Worm (Caenorhabditis elegans): ENCODE measurements around the gene ceh-90.
A peak's percentile ranks its signal among the peaks of the same experiment; 100 is the strongest.

The ceh-90 gene

ce11 chrX:14134883-14135282 is 21.9 kb downstream of the ceh-90 start:
- TF ChIP-seq F39B2.1 (GFP tag; IDR thresholded peaks at IDR 0.05) = no peak
- TF ChIP-seq snpc-1.1 (tag; optimal IDR thresholded peaks at IDR 0.05; ENCODE audit: insufficient read depth) = no peak
- no peak for TF ChIP-seq B0019.2 (GFP tag; conservative IDR thresholded peaks at IDR 0.05)
- TF ChIP-seq fkh-3 (tag; optimal IDR thresholded peaks at IDR 0.05) = no peak
- peak; percentile 62 for TF ChIP-seq dox-1 (GFP tag; IDR thresholded peaks at IDR 0.05)
- no peak for TF ChIP-seq athp-1 (tag; optimal IDR thresholded peaks at IDR 0.05)
- no peak for TF ChIP-seq snpc-4 (GFP tag; optimal IDR thresholded peaks at IDR 0.05)
- TF ChIP-seq snpc-4 (tag; optimal IDR thresholded peaks at IDR 0.05) = peak in 2 of 4 experiments; percentile 12 to 57
- no peak for TF ChIP-seq unc-62 (GFP tag; optimal IDR thresholded peaks at IDR 0.05)
- 0 out of 2 replicates have a peak, but pooled peaks have one; percentile 50 for TF ChIP-seq attf-6 (GFP tag; IDR thresholded peaks at IDR 0.05)
- no peak for TF ChIP-seq F55B11.4 (tag; optimal IDR thresholded peaks at IDR 0.05; ENCODE audit: borderline replicate concordance, insufficient read depth)
- peak; percentile 7 for TF ChIP-seq snpc-3.4 (tag; optimal IDR thresholded peaks at IDR 0.05)
- TF ChIP-seq attf-3 (GFP tag; conservative IDR thresholded peaks at IDR 0.05) = no peak
- TF ChIP-seq rcor-1 (GFP tag; IDR thresholded peaks at IDR 0.05) = peak; percentile 22; the same call in 1 of the 2 replicates
- no peak for TF ChIP-seq hsf-1 (GFP tag; IDR thresholded peaks at IDR 0.05)
- TF ChIP-seq egl-18 (GFP tag; IDR thresholded peaks at IDR 0.05) = no peak
- no peak for TF ChIP-seq F37B4.10 (GFP tag; IDR thresholded peaks at IDR 0.05)
- no peak for TF ChIP-seq nhr-179 (tag; optimal IDR thresholded peaks at IDR 0.05)
- no peak for TF ChIP-seq ekl-4 (GFP tag; IDR thresholded peaks at IDR 0.05)
- TF ChIP-seq ztf-25 (GFP tag; IDR thresholded peaks at IDR 0.05) = 0 out of 2 replicates have a peak, but pooled peaks have one; percentile 37
- peak; percentile 56 for TF ChIP-seq F23B12.7 (tag; optimal IDR thresholded peaks at IDR 0.05; ENCODE audit: insufficient read depth)
- no peak for TF ChIP-seq lsy-27 (tag; optimal IDR thresholded peaks at IDR 0.05; ENCODE audit: borderline replicate concordance, insufficient read depth)
- TF ChIP-seq repo-1 (tag; optimal IDR thresholded peaks at IDR 0.05) = no peak
- TF ChIP-seq sdz-38 (tag; optimal IDR thresholded peaks at IDR 0.05) = no peak
- TF ChIP-seq attf-5 (GFP tag; optimal IDR thresholded peaks at IDR 0.05) = no peak
- TF ChIP-seq ztf-18 (tag; optimal IDR thresholded peaks at IDR 0.05) = no peak
- TF ChIP-seq let-526 (GFP tag; IDR thresholded peaks at IDR 0.05) = no peak
- no peak for TF ChIP-seq cebp-1 (GFP tag; IDR thresholded peaks at IDR 0.05)
- no peak for TF ChIP-seq cebp-1 (tag; optimal IDR thresholded peaks at IDR 0.05)
- TF ChIP-seq pha-4 (tag; optimal IDR thresholded peaks at IDR 0.05) = no peak
- peak; percentile 81 for TF ChIP-seq lin-26 (GFP tag; IDR thresholded peaks at IDR 0.05)
- no peak for TF ChIP-seq dpl-1 (GFP tag; optimal IDR thresholded peaks at IDR 0.05)
- TF ChIP-seq cebp-2 (GFP tag; IDR thresholded peaks at IDR 0.05) = no peak
- TF ChIP-seq lin-40 (tag; optimal IDR thresholded peaks at IDR 0.05) = no peak
- 0 out of 2 replicates have a peak, but pooled peaks have one; percentile 64 for TF ChIP-seq Y56A3A.18 (GFP tag; IDR thresholded peaks at IDR 0.05)
- TF ChIP-seq rpc-1 (optimal IDR thresholded peaks at IDR 0.05) = peak; percentile 81
- peak; percentile 76 for TF ChIP-seq rpc-1 (tag; optimal IDR thresholded peaks at IDR 0.05)
- TF ChIP-seq hlh-12 (tag; optimal IDR thresholded peaks at IDR 0.05) = no peak
- no peak for TF ChIP-seq sptf-2 (GFP tag; optimal IDR thresholded peaks at IDR 0.05)
- no peak for TF ChIP-seq ets-4 (GFP tag; optimal IDR thresholded peaks at IDR 0.05)
- TF ChIP-seq dpff-1 (tag; optimal IDR thresholded peaks at IDR 0.05) = no peak
- peak; percentile 83 for TF ChIP-seq pbrm-1 (GFP tag; IDR thresholded peaks at IDR 0.05)
- no peak for TF ChIP-seq nhr-27 (tag; optimal IDR thresholded peaks at IDR 0.05)
- 0 out of 2 replicates have a peak, but pooled peaks have one; percentile 30 for TF ChIP-seq aptf-3 (GFP tag; IDR thresholded peaks at IDR 0.05)
- TF ChIP-seq sea-2 (GFP tag; IDR thresholded peaks at IDR 0.05) = no peak
- TF ChIP-seq rec-8 (tag; optimal IDR thresholded peaks at IDR 0.05) = peak in 1 of 2 experiments; percentile 0
- no peak for TF ChIP-seq lag-1 (GFP tag; IDR thresholded peaks at IDR 0.05)
- TF ChIP-seq egl-44 (GFP tag; IDR thresholded peaks at IDR 0.05) = no peak
- no peak for TF ChIP-seq mxl-1 (tag; optimal IDR thresholded peaks at IDR 0.05)

Data from whole organism, young adult.